Fruit fly (Drosophila melanogaster) whole organism, embryonic: ENCODE results near the gene CG14511.

Experiments used
- Bgb ChIP-seq: fragments of 200-800 bp; sonication (Bioruptor generic); IDR thresholded peaks from 2 replicates; pipeline ENCODE4 v1.3.6; 2022; ENCODE audit warnings: missing biosample characterization, missing genetic modification characterization; ENCODE audit not compliant: partially characterized antibody
- CG10147 ChIP-seq: fragments of 200-800 bp; sonication (Bioruptor generic); optimal IDR thresholded peaks from 2 replicates; lab custom pipeline; 2019; ENCODE audit warnings: missing biosample characterization, mild to moderate bottlenecking, missing genetic modification characterization, moderate library complexity
- CG10274 ChIP-seq: fragments of 200-800 bp; sonication (Bioruptor generic); optimal IDR thresholded peaks from 3 replicates; lab custom pipeline; 2017; ENCODE audit warnings: missing biosample characterization, mild to moderate bottlenecking, missing genetic modification characterization
- CG11398 ChIP-seq: fragments of 200-800 bp; sonication (Bioruptor generic); optimal IDR thresholded peaks from 2 replicates; lab custom pipeline; 2016; ENCODE audit warnings: missing biosample characterization, missing genetic modification characterization
- CG12744 ChIP-seq: fragments of 200-800 bp; sonication (Bioruptor generic); optimal IDR thresholded peaks from 2 replicates; lab custom pipeline; 2016; ENCODE audit warnings: missing biosample characterization, missing genetic modification characterization
- CG14667 ChIP-seq: fragments of 200-800 bp; sonication (Bioruptor generic); IDR thresholded peaks from 2 replicates; pipeline ENCODE4 v1.3.6; 2022; ENCODE audit warnings: missing biosample characterization, missing genetic modification characterization
- CG14965 ChIP-seq: fragments of 200-800 bp; sonication (Bioruptor generic); optimal IDR thresholded peaks from 2 replicates; lab custom pipeline; 2016; ENCODE audit warnings: missing biosample characterization, missing genetic modification characterization, borderline replicate concordance
- CG15514 ChIP-seq: fragments of 200-800 bp; sonication (Bioruptor generic); optimal IDR thresholded peaks from 3 replicates; lab custom pipeline; 2017; ENCODE audit warnings: missing biosample characterization, missing genetic modification characterization, mild to moderate bottlenecking, moderate library complexity, missing genetic modification reagents
- CG16815 ChIP-seq: fragments of 200-800 bp; sonication (Bioruptor generic); optimal IDR thresholded peaks from 3 replicates; lab custom pipeline; 2017; ENCODE audit warnings: missing biosample characterization, mild to moderate bottlenecking, missing genetic modification characterization
- CG2116 ChIP-seq: fragments of 200-800 bp; sonication (Bioruptor generic); optimal IDR thresholded peaks from 3 replicates; lab custom pipeline; 2018; ENCODE audit warnings: missing biosample characterization, mild to moderate bottlenecking, missing genetic modification characterization
- CG2120 ChIP-seq: fragments of 200-800 bp; sonication (Bioruptor generic); optimal IDR thresholded peaks from 3 replicates; lab custom pipeline; 2016; ENCODE audit warnings: missing biosample characterization, missing genetic modification characterization
- CG2129 ChIP-seq: fragments of 200-800 bp; sonication (Bioruptor generic); IDR thresholded peaks from 2 replicates; pipeline ENCODE4 v1.3.6; 2022; ENCODE audit warnings: missing biosample characterization, missing genetic modification characterization; ENCODE audit not compliant: partially characterized antibody
- CG2712 ChIP-seq: fragments of 200-800 bp; optimal IDR thresholded peaks from 3 replicates; lab custom pipeline; 2019; ENCODE audit warnings: missing biosample characterization, mild to moderate bottlenecking, missing genetic modification characterization, moderate library complexity
- CG3847 ChIP-seq: fragments of 200-800 bp; sonication (Bioruptor generic); IDR thresholded peaks from 2 replicates; pipeline ENCODE4 v1.3.6; 2022; ENCODE audit warnings: missing biosample characterization, missing genetic modification characterization
- CG3995 ChIP-seq: fragments of 200-800 bp; sonication (Bioruptor generic); optimal IDR thresholded peaks from 3 replicates; lab custom pipeline; 2016; ENCODE audit warnings: missing biosample characterization, missing genetic modification characterization
- CG42726 ChIP-seq: fragments of 200-800 bp; sonication (Bioruptor generic); IDR thresholded peaks from 2 replicates; pipeline ENCODE4 v1.3.6; 2022; ENCODE audit warnings: missing biosample characterization, missing genetic modification characterization; ENCODE audit not compliant: partially characterized antibody
- CG6765 ChIP-seq: fragments of 200-800 bp; sonication (Bioruptor generic); optimal IDR thresholded peaks from 3 replicates; lab custom pipeline; 2017; ENCODE audit warnings: missing biosample characterization, mild to moderate bottlenecking, missing genetic modification characterization
- Dad ChIP-seq: fragments of 200-800 bp; sonication (Bioruptor generic); optimal IDR thresholded peaks from 3 replicates; lab custom pipeline; 2016; ENCODE audit warnings: missing biosample characterization, missing genetic modification characterization
- Dbx ChIP-seq: fragments of 200-800 bp; sonication (Bioruptor generic); IDR thresholded peaks from 3 replicates; pipeline ENCODE4 v1.3.6; 2022; ENCODE audit warnings: missing biosample characterization, missing genetic modification characterization
- Dll ChIP-seq: fragments of 200-800 bp; sonication (Bioruptor generic); IDR thresholded peaks from 4 replicates; pipeline ENCODE4 v1.3.6; 2022; ENCODE audit warnings: missing biosample characterization, missing genetic modification characterization; ENCODE audit not compliant: partially characterized antibody
- Doc3 ChIP-seq: fragments of 200-800 bp; sonication (Bioruptor generic); IDR thresholded peaks from 3 replicates; pipeline ENCODE4 v1.3.6; 2022; ENCODE audit warnings: missing biosample characterization, missing genetic modification characterization; ENCODE audit not compliant: partially characterized antibody
- Dref ChIP-seq: fragments of 200-800 bp; sonication (Bioruptor generic); IDR thresholded peaks from 2 replicates; pipeline ENCODE4 v1.3.6; 2022; ENCODE audit warnings: missing biosample characterization, missing genetic modification characterization
- Ets65A ChIP-seq: fragments of 200-800 bp; sonication (Bioruptor generic); peaks from one replicate; lab custom pipeline; 2016; ENCODE audit warnings: missing biosample characterization, missing genetic modification characterization
- Ets97D ChIP-seq: fragments of 200-800 bp; sonication (Bioruptor generic); optimal IDR thresholded peaks from 3 replicates; lab custom pipeline; 2016; ENCODE audit warnings: missing biosample characterization, missing genetic modification characterization
- Fer1 ChIP-seq: fragments of 200-800 bp; sonication (Bioruptor generic); optimal IDR thresholded peaks from 2 replicates; lab custom pipeline; 2017; ENCODE audit warnings: missing biosample characterization, mild to moderate bottlenecking, missing genetic modification characterization
- Fer3 ChIP-seq: fragments of 200-800 bp; sonication (Bioruptor generic); optimal IDR thresholded peaks from 2 replicates; lab custom pipeline; 2018; ENCODE audit warnings: missing biosample characterization, mild to moderate bottlenecking, missing genetic modification characterization, moderate library complexity
- H2.0 ChIP-seq: fragments of 200-800 bp; sonication (Bioruptor generic); IDR thresholded peaks from 2 replicates; pipeline ENCODE4 v1.3.6; 2022; ENCODE audit warnings: missing biosample characterization, missing genetic modification characterization
- HLH4C ChIP-seq: fragments of 200-800 bp; sonication (Bioruptor generic); IDR thresholded peaks from 3 replicates; pipeline ENCODE4 v1.3.6; 2022; ENCODE audit warnings: missing biosample characterization, missing genetic modification characterization; ENCODE audit not compliant: partially characterized antibody
- HmgZ ChIP-seq: fragments of 200-800 bp; sonication (Bioruptor generic); optimal IDR thresholded peaks from 2 replicates; lab custom pipeline; 2018; ENCODE audit warnings: missing biosample characterization, mild to moderate bottlenecking, missing genetic modification characterization
- Nf-YC ChIP-seq: fragments of 200-800 bp; optimal IDR thresholded peaks from 3 replicates; lab custom pipeline; 2019; ENCODE audit warnings: missing biosample characterization, mild to moderate bottlenecking, missing genetic modification characterization, moderate library complexity
- Rfx ChIP-seq: fragments of 200-800 bp; sonication (Bioruptor generic); IDR thresholded peaks from 2 replicates; pipeline ENCODE4 v1.3.6; 2022; ENCODE audit warnings: missing biosample characterization, missing genetic modification characterization
- abd-A ChIP-seq: fragments of 200-800 bp; sonication (Bioruptor generic); optimal IDR thresholded peaks from 3 replicates; lab custom pipeline; 2019; ENCODE audit warnings: missing biosample characterization, mild to moderate bottlenecking, missing genetic modification characterization, moderate library complexity
- bab2 ChIP-seq: fragments of 200-800 bp; sonication (Bioruptor generic); optimal IDR thresholded peaks from 2 replicates; lab custom pipeline; 2016; ENCODE audit warnings: missing biosample characterization, missing genetic modification characterization
- exex ChIP-seq: fragments of 200-800 bp; sonication (Bioruptor generic); optimal IDR thresholded peaks from 4 replicates; lab custom pipeline; 2018; ENCODE audit warnings: missing biosample characterization, mild to moderate bottlenecking, missing genetic modification characterization, moderate library complexity
- fd64A ChIP-seq: fragments of 200-800 bp; sonication (Bioruptor generic); optimal IDR thresholded peaks from 3 replicates; lab custom pipeline; 2018; ENCODE audit warnings: missing biosample characterization, mild to moderate bottlenecking, missing genetic modification characterization
- fd96Cb ChIP-seq: fragments of 200-800 bp; sonication (Bioruptor generic); optimal IDR thresholded peaks from 2 replicates; lab custom pipeline; 2018; ENCODE audit warnings: missing biosample characterization, mild to moderate bottlenecking, missing genetic modification characterization, moderate library complexity
- gt ChIP-seq: fragments of 200-800 bp; sonication (Bioruptor generic); IDR thresholded peaks from 2 replicates; pipeline ENCODE4 v1.3.6; 2022; ENCODE audit warnings: missing biosample characterization, missing genetic modification characterization
- hb ChIP-seq: fragments of 200-800 bp; sonication (Bioruptor generic); IDR thresholded peaks from 3 replicates; pipeline ENCODE4 v1.3.6; 2022; ENCODE audit warnings: missing biosample characterization, missing genetic modification characterization; ENCODE audit not compliant: partially characterized antibody
- lab ChIP-seq: fragments of 200-800 bp; sonication (Bioruptor generic); optimal IDR thresholded peaks from 3 replicates; lab custom pipeline; 2017; ENCODE audit warnings: missing biosample characterization, missing genetic modification characterization, mild to moderate bottlenecking, moderate library complexity, missing genetic modification reagents
- nerfin-1 ChIP-seq: fragments of 200-800 bp; sonication (Bioruptor generic); optimal IDR thresholded peaks from 3 replicates; lab custom pipeline; 2019; ENCODE audit warnings: missing biosample characterization, mild to moderate bottlenecking, missing genetic modification characterization, moderate library complexity
- nerfin-2 ChIP-seq: fragments of 200-800 bp; sonication (Bioruptor generic); IDR thresholded peaks from 2 replicates; pipeline ENCODE4 v1.3.6; 2022; ENCODE audit warnings: missing biosample characterization, missing genetic modification characterization; ENCODE audit not compliant: partially characterized antibody
- nom ChIP-seq: fragments of 200-800 bp; sonication (Bioruptor generic); optimal IDR thresholded peaks from 2 replicates; lab custom pipeline; 2017; ENCODE audit warnings: missing biosample characterization, missing genetic modification characterization, mild to moderate bottlenecking, moderate library complexity, missing genetic modification reagents
- pum ChIP-seq: fragments of 200-800 bp; sonication (Bioruptor generic); optimal IDR thresholded peaks from 2 replicates; lab custom pipeline; 2016; ENCODE audit warnings: missing biosample characterization, missing genetic modification characterization
- sens ChIP-seq: fragments of 200-800 bp; sonication (Bioruptor generic); peaks from one replicate; lab custom pipeline; 2016; ENCODE audit warnings: missing biosample characterization, missing genetic modification characterization
- so ChIP-seq: fragments of 200-800 bp; sonication (Bioruptor generic); IDR thresholded peaks from 3 replicates; pipeline ENCODE4 v1.3.6; 2022; ENCODE audit warnings: missing biosample characterization, missing genetic modification characterization
- sr ChIP-seq: fragments of 200-800 bp; sonication (Bioruptor generic); IDR thresholded peaks from 3 replicates; pipeline ENCODE4 v1.3.6; 2022; ENCODE audit warnings: missing biosample characterization, missing genetic modification characterization
- sug ChIP-seq: fragments of 200-800 bp; optimal IDR thresholded peaks from 2 replicates; lab custom pipeline; 2019; ENCODE audit warnings: missing biosample characterization, mild to moderate bottlenecking, missing genetic modification characterization, moderate library complexity
- wdn ChIP-seq: fragments of 200-800 bp; sonication (Bioruptor generic); IDR thresholded peaks from 2 replicates; pipeline ENCODE4 v1.3.6; 2022; ENCODE audit warnings: missing biosample characterization, missing genetic modification characterization
- zen2 ChIP-seq: fragments of 200-800 bp; sonication (Bioruptor generic); IDR thresholded peaks from 3 replicates; pipeline ENCODE4 v1.3.6; 2022; ENCODE audit warnings: missing biosample characterization, missing genetic modification characterization; ENCODE audit not compliant: partially characterized antibody

CG14511 gene

dm6 chr3R:29116167-29116725, 30.4 kb downstream of the CG14511 start, which contains the start of gene Atg14 (continued):
- TF ChIP-seq sens (GFP tag; lab: Kevin White, UChicago) (peak; percentile 41), Dad (GFP tag; lab: Kevin White, UChicago) (peak; percentile 6), CG2116 (GFP tag; lab: Kevin White, UChicago) (peak; percentile 81), bab2 (GFP tag; lab: Kevin White, UChicago) (no peak), CG15514 (GFP tag; lab: Kevin White, UChicago) (peak; percentile 47), abd-A (tag; lab: Kevin White, UChicago) (no peak), so (GFP tag; lab: Robert Waterston, UW) (no peak), pum (GFP tag; lab: Kevin White, UChicago) (no peak), Ets97D (GFP tag; lab: Kevin White, UChicago) (no peak), Dll (GFP tag; lab: Robert Waterston, UW) (peak; percentile 92), Rfx (GFP tag; lab: Robert Waterston, UW) (peak; percentile 41; the same call in 1 of the 2 replicates), HmgZ (tag; lab: Kevin White, UChicago) (peak; percentile 69), CG6765 (GFP tag; lab: Kevin White, UChicago) (no peak), CG14965 (GFP tag; lab: Kevin White, UChicago) (no peak), lab (GFP tag; lab: Kevin White, UChicago) (peak; percentile 38), CG10274 (no peak), Ets65A (GFP tag; lab: Kevin White, UChicago) (peak; percentile 35), Dref (peak; percentile 93), Fer3 (peak; percentile 17), fd96Cb (no peak), CG10147 (GFP tag; lab: Kevin White, UChicago) (no peak), wdn (GFP tag; lab: Robert Waterston, UW) (no peak), CG3847 (GFP tag; lab: Robert Waterston, UW) (peak; percentile 30; the same call in 1 of the 2 replicates), gt (GFP tag; lab: Robert Waterston, UW) (no peak), Dbx (peak; percentile 9; the same call in 1 of the 3 replicates), CG12744 (no peak), CG16815 (GFP tag; lab: Kevin White, UChicago) (no peak), nom (GFP tag; lab: Kevin White, UChicago) (no peak), hb (peak; percentile 95), HLH4C (GFP tag; lab: Robert Waterston, UW) (peak; percentile 98), zen2 (GFP tag; lab: Robert Waterston, UW) (peak; percentile 92), CG11398 (GFP tag; lab: Kevin White, UChicago) (no peak), sr (GFP tag; lab: Robert Waterston, UW) (no peak), CG42726 (GFP tag; lab: Robert Waterston, UW) (peak; percentile 58; the same call in 1 of the 2 replicates), exex (tag; lab: Kevin White, UChicago) (peak; percentile 37), CG14667 (no peak), Nf-YC (peak; percentile 28), Bgb (GFP tag; lab: Robert Waterston, UW) (peak; percentile 96), CG2129 (GFP tag; lab: Robert Waterston, UW) (peak; percentile 55; the same call in 1 of the 2 replicates), Fer1 (GFP tag; lab: Kevin White, UChicago) (peak; percentile 37), H2.0 (no peak), nerfin-1 (tag; lab: Kevin White, UChicago) (peak; percentile 10), CG3995 (GFP tag; lab: Kevin White, UChicago) (peak; percentile 32), sug (peak; percentile 28), CG2120 (GFP tag; lab: Kevin White, UChicago) (peak; percentile 59), fd64A (GFP tag; lab: Kevin White, UChicago) (no peak), Doc3 (GFP tag; lab: Robert Waterston, UW) (peak; percentile 88), nerfin-2 (GFP tag; lab: Robert Waterston, UW) (peak; percentile 98), CG2712 (peak; percentile 44)
